Worm (Caenorhabditis elegans) whole organism, mixed stage, embryonic: Measurements from ENCODE around the gene ZK896.1.

Experiments used
- bed-3 ChIP-seq: fragments of 200-800 bp; sonication (Bioruptor generic); optimal IDR thresholded peaks from 3 replicates; lab custom pipeline; 2018; ENCODE audit warnings: mild to moderate bottlenecking, missing genetic modification characterization, moderate library complexity, missing compliant biosample characterization
- blmp-1 ChIP-seq: fragments of 150-350 bp; optimal IDR thresholded peaks from 2 replicates; lab custom pipeline; 2014; ENCODE audit warnings: missing biosample characterization, missing genetic modification characterization
- ceh-39 ChIP-seq: fragments of 150-350 bp; optimal IDR thresholded peaks from 2 replicates; lab custom pipeline; 2014; ENCODE audit warnings: missing biosample characterization, missing genetic modification characterization
- ceh-43 ChIP-seq: fragments of 200-800 bp; sonication (Bioruptor generic); optimal IDR thresholded peaks from 2 replicates; lab custom pipeline; 2018; ENCODE audit warnings: mild to moderate bottlenecking, missing genetic modification characterization, moderate library complexity, missing compliant biosample characterization
- ceh-83 ChIP-seq: fragments of 200-800 bp; sonication (Bioruptor generic); optimal IDR thresholded peaks from 2 replicates; lab custom pipeline; 2018; ENCODE audit warnings: mild to moderate bottlenecking, missing genetic modification characterization, missing compliant biosample characterization
- ces-1 ChIP-seq: fragments of 150-350 bp; optimal IDR thresholded peaks from 2 replicates; lab custom pipeline; 2014; ENCODE audit warnings: missing biosample characterization, missing genetic modification reagents, missing genetic modification characterization
- cnd-1 ChIP-seq: fragments of 200-800 bp; sonication (Bioruptor generic); optimal IDR thresholded peaks from 2 replicates; lab custom pipeline; 2018; ENCODE audit warnings: mild to moderate bottlenecking, missing genetic modification characterization, missing compliant biosample characterization
- drap-1 ChIP-seq: fragments of 200-800 bp; sonication (Bioruptor generic); optimal IDR thresholded peaks from 3 replicates; lab custom pipeline; 2018; ENCODE audit warnings: mild to moderate bottlenecking, missing genetic modification characterization, missing compliant biosample characterization
- elt-3 ChIP-seq: fragments of 150-350 bp; optimal IDR thresholded peaks from 2 replicates; lab custom pipeline; 2014; ENCODE audit warnings: missing biosample characterization, missing genetic modification characterization
- flh-1 ChIP-seq: fragments of 200-800 bp; sonication (Bioruptor generic); optimal IDR thresholded peaks from 2 replicates; lab custom pipeline; 2018; ENCODE audit warnings: mild to moderate bottlenecking, missing genetic modification characterization, moderate library complexity, missing compliant biosample characterization
- ham-2 ChIP-seq: fragments of 200-800 bp; sonication (Bioruptor generic); optimal IDR thresholded peaks from 2 replicates; lab custom pipeline; 2018; ENCODE audit warnings: mild to moderate bottlenecking, missing genetic modification characterization, missing compliant biosample characterization
- hlh-1 ChIP-seq: fragments of 150-350 bp; optimal IDR thresholded peaks from 2 replicates; lab custom pipeline; 2014; ENCODE audit warnings: missing biosample characterization, missing genetic modification reagents, missing genetic modification characterization
- lin-13 ChIP-seq: fragments of 150-350 bp; optimal IDR thresholded peaks from 2 replicates; lab custom pipeline; 2014; ENCODE audit warnings: missing biosample characterization, missing genetic modification characterization
- lin-32 ChIP-seq: fragments of 200-800 bp; sonication (Bioruptor generic); optimal IDR thresholded peaks from 2 replicates; lab custom pipeline; 2018; ENCODE audit warnings: mild to moderate bottlenecking, missing genetic modification characterization, missing compliant biosample characterization
- lsy-2 ChIP-seq: fragments of 150-350 bp; optimal IDR thresholded peaks from 2 replicates; lab custom pipeline; 2014; ENCODE audit warnings: missing biosample characterization, missing genetic modification characterization
- mep-1 ChIP-seq: fragments of 150-350 bp; optimal IDR thresholded peaks from 2 replicates; lab custom pipeline; 2017; ENCODE audit warnings: missing biosample characterization, missing genetic modification reagents, missing genetic modification characterization, inconsistent platforms
- mls-2 ChIP-seq: sonication (generic microtip); optimal IDR thresholded peaks from 2 replicates; lab custom pipeline; 2016; ENCODE audit warnings: mild to moderate bottlenecking, missing genetic modification characterization, moderate library complexity, missing compliant biosample characterization
- nhr-12 ChIP-seq: fragments of 150-350 bp; optimal IDR thresholded peaks from 2 replicates; lab custom pipeline; 2014; ENCODE audit warnings: missing biosample characterization, missing genetic modification characterization
- nhr-2 ChIP-seq: fragments of 150-350 bp; optimal IDR thresholded peaks from 2 replicates; lab custom pipeline; 2014; ENCODE audit warnings: missing biosample characterization, missing genetic modification characterization
- nhr-237 ChIP-seq: fragments of 150-350 bp; optimal IDR thresholded peaks from 2 replicates; lab custom pipeline; 2014; ENCODE audit warnings: missing biosample characterization, missing genetic modification characterization
- nhr-28 ChIP-seq: fragments of 150-350 bp; optimal IDR thresholded peaks from 2 replicates; lab custom pipeline; 2014; ENCODE audit warnings: missing biosample characterization, missing genetic modification characterization
- pha-4 ChIP-seq: fragments of 150-350 bp; optimal IDR thresholded peaks from 2 replicates; lab custom pipeline; 2018; ENCODE audit warnings: missing biosample characterization, missing genetic modification reagents, missing genetic modification characterization
- sem-2 ChIP-seq: fragments of 200-800 bp; sonication (Bioruptor generic); optimal IDR thresholded peaks from 2 replicates; lab custom pipeline; 2018; ENCODE audit warnings: mild to moderate bottlenecking, missing genetic modification characterization, missing compliant biosample characterization
- snpc-4 ChIP-seq: fragments of 150-350 bp; optimal IDR thresholded peaks from 2 replicates; lab custom pipeline; 2014; ENCODE audit warnings: missing biosample characterization, missing genetic modification characterization
- sptf-1 ChIP-seq: sonication (generic microtip); optimal IDR thresholded peaks from 2 replicates; lab custom pipeline; 2017; ENCODE audit warnings: mild to moderate bottlenecking, missing genetic modification characterization, moderate library complexity, missing compliant biosample characterization
- tbx-8 ChIP-seq: fragments of 200-800 bp; sonication (Bioruptor generic); optimal IDR thresholded peaks from 2 replicates; lab custom pipeline; 2018; ENCODE audit warnings: mild to moderate bottlenecking, missing genetic modification characterization, moderate library complexity, missing compliant biosample characterization
- unc-120 ChIP-seq: sonication (generic microtip); optimal IDR thresholded peaks from 2 replicates; lab custom pipeline; 2017; ENCODE audit warnings: missing genetic modification characterization, missing compliant biosample characterization; ENCODE audit not compliant: poor library complexity, severe bottlenecking
- unc-39 ChIP-seq: fragments of 150-350 bp; optimal IDR thresholded peaks from 2 replicates; lab custom pipeline; 2014; ENCODE audit warnings: missing biosample characterization, missing genetic modification characterization
- unc-62 ChIP-seq: fragments of 150-350 bp; optimal IDR thresholded peaks from 2 replicates; lab custom pipeline; 2014; ENCODE audit warnings: missing biosample characterization, missing genetic modification reagents, missing genetic modification characterization
- zip-8 ChIP-seq: fragments of 150-350 bp; optimal IDR thresholded peaks from 2 replicates; lab custom pipeline; 2014; ENCODE audit warnings: missing biosample characterization, missing genetic modification characterization

Gene ZK896.1

ce11 chrIV:12886012-12886411, 10.9 kb upstream of the ZK896.1 start:
- no peak for TF ChIP-seq zip-8 (tag; lab: Kevin White, UChicago)
- TF ChIP-seq pha-4 (tag; lab: Kevin White, UChicago) = no peak
- no peak for TF ChIP-seq nhr-237
- TF ChIP-seq nhr-12 (tag; lab: Kevin White, UChicago) = no peak
- TF ChIP-seq flh-1 = no peak
- TF ChIP-seq ceh-83 = no peak
- no peak for TF ChIP-seq unc-62 (GFP tag; lab: Kevin White, UChicago)
- TF ChIP-seq bed-3 = no peak
- TF ChIP-seq lsy-2 (tag; lab: Kevin White, UChicago) = no peak
- TF ChIP-seq cnd-1 = no peak
- no peak for TF ChIP-seq elt-3
- no peak for TF ChIP-seq nhr-28 (tag; lab: Kevin White, UChicago)
- no peak for TF ChIP-seq nhr-2 (tag; lab: Kevin White, UChicago)

- TF ChIP-seq mls-2 (tag; lab: Kevin White, UChicago) = no peak
- TF ChIP-seq pha-4 (tag; lab: Kevin White, UChicago) = no peak
- no peak for TF ChIP-seq unc-120 (tag; lab: Kevin White, UChicago)
- no peak for TF ChIP-seq sptf-1 (tag; lab: Kevin White, UChicago)
- no peak for TF ChIP-seq unc-39
- no peak for TF ChIP-seq snpc-4 (tag; lab: Kevin White, UChicago)
- no peak for TF ChIP-seq ces-1
- no peak for TF ChIP-seq bed-3
- no peak for TF ChIP-seq lsy-2 (tag; lab: Kevin White, UChicago)
- TF ChIP-seq sem-2 (GFP tag; lab: Kevin White, UChicago) = no peak
- TF ChIP-seq hlh-1 (tag; lab: Kevin White, UChicago) = no peak
- no peak for TF ChIP-seq blmp-1
- TF ChIP-seq nhr-12 (tag; lab: Kevin White, UChicago) = no peak
- TF ChIP-seq, all 35 proteins: peak for 0
Measured at ce11 chrIV:12883190-12883589, 8.0 kb upstream of the ZK896.1 start, which contains the start of gene ZK896.4. Gene ZK896.4, minus strand, starts transcription at chrIV:12883290.

- TF ChIP-seq nhr-2 (tag; lab: Kevin White, UChicago) = no peak
- no peak for TF ChIP-seq elt-3
- no peak for TF ChIP-seq hlh-1 (tag; lab: Kevin White, UChicago)
- TF ChIP-seq nhr-28 (tag; lab: Kevin White, UChicago) = no peak
- TF ChIP-seq drap-1 = no peak
- no peak for TF ChIP-seq lin-32 (GFP tag; lab: Kevin White, UChicago)
- TF ChIP-seq mls-2 (tag; lab: Kevin White, UChicago) = no peak
- TF ChIP-seq, all 35 proteins: peak for 0
Measured at ce11 chrIV:12879557-12879956, 4.4 kb upstream of the ZK896.1 start, which contains the start of gene ZK896.5. Gene ZK896.5, minus strand, starts transcription at chrIV:12879645.

ce11 chrIV:12876558-12876957, 1.4 kb upstream of the ZK896.1 start:
- TF ChIP-seq unc-62 (GFP tag; lab: Kevin White, UChicago) (no peak), ceh-43 (no peak), cnd-1 (no peak), snpc-4 (tag; lab: Kevin White, UChicago) (no peak), unc-120 (tag; lab: Kevin White, UChicago) (no peak), tbx-8 (GFP tag; lab: Kevin White, UChicago) (no peak), hlh-1 (tag; lab: Kevin White, UChicago) (no peak), ham-2 (GFP tag; lab: Kevin White, UChicago) (no peak), ceh-39 (tag; lab: Kevin White, UChicago) (no peak), mep-1 (no peak), mls-2 (tag; lab: Kevin White, UChicago) (no peak), ces-1 (no peak), sptf-1 (tag; lab: Kevin White, UChicago) (no peak), drap-1 (no peak), lin-13 (tag; lab: Kevin White, UChicago) (no peak), zip-8 (tag; lab: Kevin White, UChicago) (no peak), sem-2 (GFP tag; lab: Kevin White, UChicago) (no peak), nhr-2 (tag; lab: Kevin White, UChicago) (no peak)

ce11 chrIV:12871445-12871947, 3.7 kb downstream of the ZK896.1 start, which contains the start of gene clec-187:
Gene clec-187, minus strand, starts transcription at chrIV:12871495.
- no peak for TF ChIP-seq unc-39
- no peak for TF ChIP-seq lsy-2 (tag; lab: Kevin White, UChicago)
